Worm (Caenorhabditis elegans) whole organism, young adult: ENCODE results near the gene dph-1.

Experiments
- B0019.2 ChIP-seq: fragments of 200-800 bp; sonication (Bioruptor generic); conservative IDR thresholded peaks from 2 replicates; pipeline ENCODE4 v1.3.6; 2022; ENCODE audit warnings: missing genetic modification reagents, missing genetic modification characterization, missing compliant biosample characterization
- C17E4.6 ChIP-seq: fragments of 200-800 bp; sonication (Bioruptor generic); IDR thresholded peaks from 2 replicates; pipeline ENCODE4 v1.3.6; 2022; ENCODE audit warnings: missing genetic modification reagents, missing genetic modification characterization, missing compliant biosample characterization
- F22D6.2 ChIP-seq: sonication (generic microtip); optimal IDR thresholded peaks from 2 replicates; lab custom pipeline; 2016; ENCODE audit warnings: mild to moderate bottlenecking, missing genetic modification characterization, missing compliant biosample characterization
- F49E8.2 ChIP-seq: sonication (generic microtip); optimal IDR thresholded peaks from 3 replicates; lab custom pipeline; 2017; ENCODE audit warnings: missing genetic modification characterization, mild to moderate bottlenecking, missing compliant biosample characterization, antibody characterized with exemption, moderate library complexity; ENCODE audit not compliant: insufficient read depth
- K12H6.12 ChIP-seq: fragments of 200-800 bp; sonication (Bioruptor generic); optimal IDR thresholded peaks from 2 replicates; lab custom pipeline; 2018; ENCODE audit warnings: mild to moderate bottlenecking, missing genetic modification characterization, missing compliant biosample characterization
- T07F8.4 ChIP-seq: sonication (generic microtip); optimal IDR thresholded peaks from 2 replicates; lab custom pipeline; 2016; ENCODE audit warnings: mild to moderate bottlenecking, missing genetic modification characterization, moderate library complexity, missing compliant biosample characterization
- Y95B8A.8 ChIP-seq: fragments of 200-800 bp; sonication (Bioruptor generic); IDR thresholded peaks from 2 replicates; pipeline ENCODE4 v1.3.6; 2022; ENCODE audit warnings: missing genetic modification reagents, missing genetic modification characterization, missing compliant biosample characterization
- atf-7 ChIP-seq: sonication (generic microtip); optimal IDR thresholded peaks from 2 replicates; lab custom pipeline; 2017; ENCODE audit warnings: mild to moderate bottlenecking, missing genetic modification characterization, missing compliant biosample characterization
- attf-3 ChIP-seq: fragments of 200-800 bp; sonication (Bioruptor generic); conservative IDR thresholded peaks from 2 replicates; pipeline ENCODE4 v1.3.6; 2022; ENCODE audit warnings: missing genetic modification reagents, missing genetic modification characterization, missing compliant biosample characterization
- attf-5 ChIP-seq: fragments of 200-800 bp; sonication (Bioruptor generic); optimal IDR thresholded peaks from 2 replicates; lab custom pipeline; 2018; ENCODE audit warnings: mild to moderate bottlenecking, missing genetic modification characterization, missing compliant biosample characterization
- attf-6 ChIP-seq: fragments of 200-800 bp; sonication (Bioruptor generic); IDR thresholded peaks from 2 replicates; pipeline ENCODE4 v1.3.6; 2022; ENCODE audit warnings: missing genetic modification reagents, missing genetic modification characterization, missing compliant biosample characterization
- bed-1 ChIP-seq: fragments of 200-800 bp; sonication (Bioruptor generic); IDR thresholded peaks from 2 replicates; pipeline ENCODE4 v1.3.6; 2022; ENCODE audit warnings: missing genetic modification reagents, missing genetic modification characterization, missing compliant biosample characterization
- bed-2 ChIP-seq: fragments of 200-800 bp; sonication (Bioruptor generic); IDR thresholded peaks from 2 replicates; pipeline ENCODE4 v1.3.6; 2022; ENCODE audit warnings: missing genetic modification reagents, missing genetic modification characterization, missing compliant biosample characterization
- ccch-3 ChIP-seq: fragments of 200-800 bp; sonication (Bioruptor generic); optimal IDR thresholded peaks from 2 replicates; lab custom pipeline; 2018; ENCODE audit warnings: mild to moderate bottlenecking, missing genetic modification characterization, missing compliant biosample characterization
- cebp-2 ChIP-seq: fragments of 200-800 bp; sonication (Bioruptor generic); IDR thresholded peaks from 2 replicates; pipeline ENCODE4 v1.3.6; 2022; ENCODE audit warnings: missing genetic modification characterization, missing compliant biosample characterization
- ceh-27 ChIP-seq: fragments of 200-800 bp; sonication (Bioruptor generic); optimal IDR thresholded peaks from 2 replicates; lab custom pipeline; 2018; ENCODE audit warnings: mild to moderate bottlenecking, missing genetic modification characterization, moderate library complexity, missing compliant biosample characterization
- efl-1 ChIP-seq: fragments of 150-350 bp; optimal IDR thresholded peaks from 2 replicates; lab custom pipeline; 2014; ENCODE audit warnings: missing biosample characterization, missing genetic modification reagents, missing genetic modification characterization
- egrh-3 ChIP-seq: fragments of 200-800 bp; sonication (Bioruptor generic); IDR thresholded peaks from 2 replicates; pipeline ENCODE4 v1.3.6; 2022; ENCODE audit warnings: missing genetic modification reagents, missing genetic modification characterization, missing compliant biosample characterization
- hlh-26 ChIP-seq: fragments of 200-800 bp; sonication (Bioruptor generic); conservative IDR thresholded peaks from 2 replicates; pipeline ENCODE4 v1.3.6; 2022; ENCODE audit warnings: missing genetic modification reagents, missing genetic modification characterization, missing compliant biosample characterization
- hrde-1 ChIP-seq: sonication (generic microtip); optimal IDR thresholded peaks from 2 replicates; lab custom pipeline; 2016; ENCODE audit warnings: missing genetic modification characterization, mild to moderate bottlenecking, missing compliant biosample characterization, moderate library complexity, missing genotype, missing genetic modification reagents, borderline replicate concordance
- lin-40 ChIP-seq: sonication (generic microtip); optimal IDR thresholded peaks from 2 replicates; lab custom pipeline; 2016; ENCODE audit warnings: missing genetic modification characterization, mild to moderate bottlenecking, missing compliant biosample characterization, missing genotype, missing genetic modification reagents
- lin-54 ChIP-seq: fragments of 200-800 bp; sonication (Bioruptor generic); optimal IDR thresholded peaks from 2 replicates; lab custom pipeline; 2018; ENCODE audit warnings: mild to moderate bottlenecking, missing genetic modification characterization, missing compliant biosample characterization
- lir-1 ChIP-seq: fragments of 200-800 bp; sonication (Bioruptor generic); conservative IDR thresholded peaks from 2 replicates; pipeline ENCODE4 v1.3.6; 2022; ENCODE audit warnings: missing genetic modification reagents, missing genetic modification characterization, missing compliant biosample characterization
- madf-6 ChIP-seq: fragments of 200-800 bp; sonication (Bioruptor generic); IDR thresholded peaks from 2 replicates; pipeline ENCODE4 v1.3.6; 2022; ENCODE audit warnings: missing genetic modification reagents, missing genetic modification characterization, missing compliant biosample characterization
- madf-8 ChIP-seq: fragments of 200-800 bp; sonication (Bioruptor generic); conservative IDR thresholded peaks from 2 replicates; pipeline ENCODE4 v1.3.6; 2022; ENCODE audit warnings: missing genetic modification reagents, missing genetic modification characterization, missing compliant biosample characterization
- nhr-80 ChIP-seq: sonication (generic microtip); optimal IDR thresholded peaks from 2 replicates; lab custom pipeline; 2016; ENCODE audit warnings: missing genetic modification characterization, missing compliant biosample characterization
- pha-4 ChIP-seq: fragments of 150-350 bp; sonication (generic microtip); optimal IDR thresholded peaks from 2 replicates; lab custom pipeline; 2014; ENCODE audit warnings: missing biosample characterization, missing genetic modification reagents, missing genetic modification characterization
- rcor-1 ChIP-seq: fragments of 200-800 bp; sonication (Bioruptor generic); IDR thresholded peaks from 2 replicates; pipeline ENCODE4 v1.3.6; 2022; ENCODE audit warnings: missing genetic modification reagents, missing genetic modification characterization, missing compliant biosample characterization
- sea-2 ChIP-seq: fragments of 200-800 bp; sonication (Bioruptor generic); IDR thresholded peaks from 2 replicates; pipeline ENCODE4 v1.3.6; 2022; ENCODE audit warnings: missing genetic modification characterization, missing compliant biosample characterization
- tlf-1 ChIP-seq: fragments of 200-800 bp; sonication (Bioruptor generic); optimal IDR thresholded peaks from 2 replicates; lab custom pipeline; 2018; ENCODE audit warnings: mild to moderate bottlenecking, missing genetic modification characterization, missing compliant biosample characterization
- unc-130 ChIP-seq: sonication (generic microtip); optimal IDR thresholded peaks from 2 replicates; lab custom pipeline; 2016; ENCODE audit warnings: missing genetic modification reagents, missing genetic modification characterization, missing compliant biosample characterization
- unc-62 ChIP-seq: fragments of 150-350 bp; optimal IDR thresholded peaks from 2 replicates; lab custom pipeline; 2014; ENCODE audit warnings: missing biosample characterization, missing genetic modification reagents, missing genetic modification characterization
- zfh-2 ChIP-seq: fragments of 200-800 bp; sonication (Bioruptor generic); conservative IDR thresholded peaks from 2 replicates; pipeline ENCODE4 v1.3.6; 2022; ENCODE audit warnings: missing genetic modification reagents, missing genetic modification characterization, missing compliant biosample characterization
- ztf-6 ChIP-seq: fragments of 200-800 bp; sonication (Bioruptor generic); IDR thresholded peaks from 2 replicates; pipeline ENCODE4 v1.3.6; 2022; ENCODE audit warnings: missing genetic modification reagents, missing genetic modification characterization, missing compliant biosample characterization

dph-1 gene

ce11 chrIII:3736302-3736701 is 29.6 kb downstream of the dph-1 start, which contains the start of gene F34D10.4:
F34D10.4 (plus strand) TSS chrIII:3736602.
- no peak for TF ChIP-seq atf-7
- no peak for TF ChIP-seq efl-1 (GFP tag; lab: Kevin White, UChicago)
- no peak for TF ChIP-seq attf-6 (GFP tag; lab: Robert Waterston, UW)
- TF ChIP-seq bed-2 (GFP tag; lab: Robert Waterston, UW): no peak
- TF ChIP-seq F49E8.2: no peak
- TF ChIP-seq nhr-80 (tag; lab: Kevin White, UChicago): no peak
- TF ChIP-seq C17E4.6 (GFP tag; lab: Robert Waterston, UW): no peak
- TF ChIP-seq bed-1 (GFP tag; lab: Robert Waterston, UW): no peak
- no peak for TF ChIP-seq rcor-1 (GFP tag; lab: Robert Waterston, UW)
- TF ChIP-seq attf-5 (GFP tag; lab: Kevin White, UChicago): no peak
- no peak for TF ChIP-seq K12H6.12 (tag; lab: Kevin White, UChicago)
- no peak for TF ChIP-seq T07F8.4
- TF ChIP-seq pha-4: no peak
- no peak for TF ChIP-seq hlh-26 (GFP tag; lab: Robert Waterston, UW)

- TF ChIP-seq madf-6 (GFP tag; lab: Robert Waterston, UW) (no peak), pha-4 (no peak), F22D6.2 (tag; lab: Kevin White, UChicago) (no peak), zfh-2 (GFP tag; lab: Robert Waterston, UW) (peak; percentile 82), ceh-27 (GFP tag; lab: Kevin White, UChicago) (no peak)
Measured at ce11 chrIII:3737742-3738141, 31.1 kb downstream of the dph-1 start.

DNA sequence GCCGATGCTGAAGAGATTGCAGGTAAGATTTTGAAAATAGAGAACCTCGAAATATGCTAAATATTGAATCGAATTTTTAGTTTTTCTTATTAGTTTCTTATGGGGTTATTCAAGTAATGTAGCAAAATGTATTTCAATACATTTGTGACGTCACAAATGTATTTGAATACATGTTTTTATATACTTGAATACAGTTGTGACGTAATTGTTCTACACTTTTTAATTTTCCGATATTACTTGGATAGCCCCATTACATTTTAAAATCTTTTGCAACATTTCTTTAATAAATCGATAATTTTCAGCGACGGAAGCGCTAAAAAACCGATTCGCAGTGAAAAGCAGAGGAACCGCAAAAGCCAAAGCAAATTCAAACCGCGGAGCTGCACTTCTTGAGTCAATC is 31.6 kb downstream of the dph-1 start:
- TF ChIP-seq B0019.2 (GFP tag; lab: Robert Waterston, UW): no peak
- no peak for TF ChIP-seq lir-1 (GFP tag; lab: Robert Waterston, UW)
- no peak for TF ChIP-seq lin-54
- no peak for TF ChIP-seq tlf-1 (GFP tag; lab: Kevin White, UChicago)
- no peak for TF ChIP-seq zfh-2 (GFP tag; lab: Robert Waterston, UW)

ce11 chrIII:3742090-3742489 is 35.4 kb downstream of the dph-1 start:
- no peak for TF ChIP-seq cebp-2
- TF ChIP-seq hrde-1 (tag; lab: Kevin White, UChicago): no peak
- TF ChIP-seq madf-8 (GFP tag; lab: Robert Waterston, UW): peak; percentile 37; the same call in 1 of the 2 replicates
- TF ChIP-seq efl-1 (GFP tag; lab: Kevin White, UChicago): peak; percentile 50
- TF ChIP-seq Y95B8A.8 (GFP tag; lab: Robert Waterston, UW): no peak
- peak; percentile 74 for TF ChIP-seq madf-6 (GFP tag; lab: Robert Waterston, UW)
- no peak for TF ChIP-seq ztf-6 (GFP tag; lab: Robert Waterston, UW)
- TF ChIP-seq egrh-3 (GFP tag; lab: Robert Waterston, UW): 0 out of 2 replicates have a peak, but pooled peaks have one; percentile 17
- peak; percentile 58; the same call in 1 of the 2 replicates for TF ChIP-seq zfh-2 (GFP tag; lab: Robert Waterston, UW)

DNA sequence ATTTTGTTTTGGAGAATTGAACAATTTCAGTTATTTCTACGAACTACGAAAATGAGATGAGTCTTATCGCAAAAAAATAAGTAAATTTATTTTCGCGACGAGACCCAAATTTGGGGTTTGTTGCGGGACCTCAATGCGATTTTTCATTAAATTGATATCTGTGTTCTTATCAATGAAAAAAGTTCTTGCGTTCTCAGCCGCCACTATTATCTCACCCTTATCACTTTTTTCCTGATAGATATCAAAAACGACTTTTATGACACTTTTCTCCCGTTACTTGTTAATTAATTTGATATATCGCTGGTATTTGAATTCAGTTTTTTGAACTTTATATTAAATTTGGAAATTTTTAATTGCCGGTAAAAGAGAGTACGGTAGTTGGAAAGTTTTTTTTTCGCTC is 36.7 kb downstream of the dph-1 start:
- TF ChIP-seq unc-62 (GFP tag; lab: Kevin White, UChicago) (no peak), ztf-6 (GFP tag; lab: Robert Waterston, UW) (no peak), efl-1 (GFP tag; lab: Kevin White, UChicago) (no peak), ccch-3 (GFP tag; lab: Kevin White, UChicago) (no peak), lin-40 (tag; lab: Kevin White, UChicago) (no peak), attf-3 (GFP tag; lab: Robert Waterston, UW) (no peak), sea-2 (GFP tag; lab: Robert Waterston, UW) (no peak), unc-130 (no peak), bed-2 (GFP tag; lab: Robert Waterston, UW) (no peak)
